Worm (Caenorhabditis elegans) whole organism, L3 larva: ENCODE measurements around the gene nkcc-1.

ENCODE experiments used
- egl-27 ChIP-seq: sonication (generic microtip); optimal IDR thresholded peaks from 4 replicates; lab custom pipeline; 2017; ENCODE audit warnings: missing biosample characterization, missing genetic modification reagents, missing genetic modification characterization
- snpc-4 ChIP-seq: fragments of 150-350 bp; optimal IDR thresholded peaks from 2 replicates; lab custom pipeline; 2014; ENCODE audit warnings: missing biosample characterization, missing genetic modification characterization
- tbx-2 ChIP-seq: sonication (generic microtip); optimal IDR thresholded peaks from 2 replicates; lab custom pipeline; 2016; ENCODE audit warnings: mild to moderate bottlenecking, missing genetic modification characterization, missing compliant biosample characterization
- ztf-11 ChIP-seq: fragments of 150-350 bp; optimal IDR thresholded peaks from 2 replicates; lab custom pipeline; 2014; ENCODE audit warnings: missing biosample characterization, missing genetic modification characterization
- ztf-4 ChIP-seq: fragments of 150-350 bp; optimal IDR thresholded peaks from 2 replicates; lab custom pipeline; 2014; ENCODE audit warnings: missing biosample characterization, missing genetic modification characterization

- TF ChIP-seq tbx-2 = no peak
- TF ChIP-seq snpc-4 (tag; lab: Kevin White, UChicago) = no peak
- TF ChIP-seq ztf-4 (tag; lab: Kevin White, UChicago) = no peak
- TF ChIP-seq ztf-11 (tag; lab: Kevin White, UChicago) = no peak
- no peak for TF ChIP-seq egl-27
These were observed 21.7 kb upstream of the nkcc-1 start, which contains the start of gene oac-37 for ce11 chrIV:14145594-14145993.
